Fruit fly (Drosophila melanogaster) whole organism, embryonic: Measurements from ENCODE around the gene Obp73a.
A peak's percentile ranks its signal among the peaks of the same experiment; 100 is the strongest.

Experiments
- ATbp ChIP-seq: fragments of 200-800 bp; sonication (Bioruptor generic); optimal IDR thresholded peaks from 2 replicates; lab custom pipeline; 2017; ENCODE audit warnings: missing biosample characterization, mild to moderate bottlenecking, missing genetic modification characterization, missing genetic modification reagents
- Adf1 ChIP-seq: fragments of 200-800 bp; sonication (Bioruptor generic); IDR thresholded peaks from 2 replicates; pipeline ENCODE4 v1.3.6; 2022; ENCODE audit warnings: missing biosample characterization, missing genetic modification characterization
- BtbVII ChIP-seq: fragments of 200-800 bp; sonication (Bioruptor generic); optimal IDR thresholded peaks from 3 replicates; lab custom pipeline; 2017; ENCODE audit warnings: missing biosample characterization, mild to moderate bottlenecking, missing genetic modification characterization
- CG10267 ChIP-seq: fragments of 200-800 bp; sonication (Bioruptor generic); optimal IDR thresholded peaks from 2 replicates; lab custom pipeline; 2018; ENCODE audit warnings: missing biosample characterization, mild to moderate bottlenecking, missing genetic modification characterization, moderate library complexity
- CG11504 ChIP-seq: fragments of 200-800 bp; sonication (Bioruptor generic); optimal IDR thresholded peaks from 3 replicates; lab custom pipeline; 2019; ENCODE audit warnings: missing biosample characterization, mild to moderate bottlenecking, missing genetic modification characterization, moderate library complexity
- CG1647 ChIP-seq: fragments of 200-800 bp; sonication (Bioruptor generic); optimal IDR thresholded peaks from 3 replicates; lab custom pipeline; 2016; ENCODE audit warnings: missing biosample characterization, missing genetic modification characterization
- CG17802 ChIP-seq: fragments of 200-800 bp; sonication (Bioruptor generic); optimal IDR thresholded peaks from 2 replicates; lab custom pipeline; 2018; ENCODE audit warnings: missing biosample characterization, mild to moderate bottlenecking, missing genetic modification characterization, moderate library complexity
- CG18476 ChIP-seq: fragments of 200-800 bp; sonication (Bioruptor generic); optimal IDR thresholded peaks from 2 replicates; lab custom pipeline; 2016; ENCODE audit warnings: missing biosample characterization, mild to moderate bottlenecking, missing genetic modification characterization
- CG2116 ChIP-seq: fragments of 200-800 bp; sonication (Bioruptor generic); optimal IDR thresholded peaks from 3 replicates; lab custom pipeline; 2018; ENCODE audit warnings: missing biosample characterization, mild to moderate bottlenecking, missing genetic modification characterization
- CG3065 ChIP-seq: fragments of 200-800 bp; sonication (Bioruptor generic); optimal IDR thresholded peaks from 2 replicates; lab custom pipeline; 2016; ENCODE audit warnings: missing biosample characterization, missing genetic modification characterization
- CG3163 ChIP-seq: fragments of 200-800 bp; sonication (Bioruptor generic); optimal IDR thresholded peaks from 3 replicates; lab custom pipeline; 2016; ENCODE audit warnings: missing biosample characterization, missing genetic modification characterization
- CG4282 ChIP-seq: fragments of 200-800 bp; sonication (Bioruptor generic); optimal IDR thresholded peaks from 2 replicates; lab custom pipeline; 2016; ENCODE audit warnings: missing biosample characterization, missing genetic modification characterization
- CG4424 ChIP-seq: fragments of 200-800 bp; sonication (Bioruptor generic); optimal IDR thresholded peaks from 3 replicates; lab custom pipeline; 2016; ENCODE audit warnings: missing biosample characterization, missing genetic modification characterization
- CG6254 ChIP-seq: fragments of 200-800 bp; sonication (Bioruptor generic); optimal IDR thresholded peaks from 3 replicates; lab custom pipeline; 2017; ENCODE audit warnings: mild to moderate bottlenecking, missing biosample characterization, missing genetic modification reagents, missing genetic modification characterization
- CG7372 ChIP-seq: fragments of 200-800 bp; sonication (Bioruptor generic); IDR thresholded peaks from 2 replicates; pipeline ENCODE4 v1.3.6; 2022; ENCODE audit warnings: missing biosample characterization, missing genetic modification characterization
- CG9609 ChIP-seq: fragments of 200-800 bp; sonication (Bioruptor generic); optimal IDR thresholded peaks from 3 replicates; lab custom pipeline; 2016; ENCODE audit warnings: missing biosample characterization, missing genetic modification characterization
- CTCF ChIP-seq: fragments of 200-800 bp; sonication (Bioruptor generic); optimal IDR thresholded peaks from 2 replicates; lab custom pipeline; 2017; ENCODE audit warnings: missing biosample characterization, mild to moderate bottlenecking, missing genetic modification characterization, moderate library complexity
- D ChIP-seq, 2 experiments: fragments of 200-800 bp in 1 of 2; fragments of >200 bp in 1 of 2; sonication (Bioruptor generic) in 1 of 2; optimal IDR thresholded peaks; 2 replicates in 1 of 2; 3 replicates in 1 of 2; lab custom pipeline; 2017; ENCODE audit warnings: mild to moderate bottlenecking in 1 of 2, missing biosample characterization in 1 of 2, missing genetic modification characterization in 1 of 2, missing genetic modification reagents in 1 of 2
- Dek ChIP-seq: fragments of 200-800 bp; sonication (Bioruptor generic); optimal IDR thresholded peaks from 3 replicates; lab custom pipeline; 2019; ENCODE audit warnings: missing biosample characterization, mild to moderate bottlenecking, missing genetic modification characterization, moderate library complexity
- Drgx ChIP-seq: fragments of 200-800 bp; sonication (Bioruptor generic); IDR thresholded peaks from 2 replicates; pipeline ENCODE4 v1.3.6; 2022; ENCODE audit warnings: missing biosample characterization, missing genetic modification characterization
- GATAe ChIP-seq: fragments of 200-800 bp; sonication (Bioruptor generic); conservative IDR thresholded peaks from 2 replicates; pipeline ENCODE4 v1.3.6; 2022; ENCODE audit warnings: missing biosample characterization, missing genetic modification characterization
- MTF-1 ChIP-seq: fragments of 200-800 bp; sonication (Bioruptor generic); optimal IDR thresholded peaks from 2 replicates; lab custom pipeline; 2018; ENCODE audit warnings: missing biosample characterization, mild to moderate bottlenecking, missing genetic modification characterization, borderline replicate concordance
- Med ChIP-seq: fragments of 200-800 bp; sonication (Bioruptor generic); peaks from one replicate; lab custom pipeline; 2016; ENCODE audit warnings: missing biosample characterization, missing genetic modification characterization, mild to moderate bottlenecking, inconsistent platforms, moderate library complexity
- Optix ChIP-seq: fragments of 200-800 bp; sonication (Bioruptor generic); IDR thresholded peaks from 3 replicates; pipeline ENCODE4 v1.3.6; 2022; ENCODE audit warnings: missing biosample characterization, missing genetic modification characterization
- PHDP ChIP-seq: fragments of 200-800 bp; sonication (Bioruptor generic); optimal IDR thresholded peaks from 3 replicates; lab custom pipeline; 2018; ENCODE audit warnings: missing biosample characterization, mild to moderate bottlenecking, missing genetic modification characterization, moderate library complexity
- Side ChIP-seq: fragments of 200-800 bp; sonication (Bioruptor generic); optimal IDR thresholded peaks from 2 replicates; lab custom pipeline; 2016; ENCODE audit warnings: missing biosample characterization, missing genetic modification characterization
- TFAM ChIP-seq: fragments of 200-800 bp; sonication (Bioruptor generic); optimal IDR thresholded peaks from 2 replicates; lab custom pipeline; 2017; ENCODE audit warnings: missing biosample characterization, missing genetic modification characterization, inconsistent platforms
- ato ChIP-seq: fragments of 200-800 bp; sonication (Bioruptor generic); IDR thresholded peaks from 2 replicates; pipeline ENCODE4 v1.3.6; 2022; ENCODE audit warnings: missing biosample characterization, missing genetic modification characterization; ENCODE audit not compliant: partially characterized antibody
- bsh ChIP-seq, 2 experiments: fragments of 200-800 bp; sonication (Bioruptor generic); optimal IDR thresholded peaks; 2 replicates each; lab custom pipeline; 2017 to 2018; ENCODE audit warnings: mild to moderate bottlenecking in 2 of 2, missing biosample characterization in 2 of 2, missing genetic modification characterization in 2 of 2, moderate library complexity in 1 of 2
- chn ChIP-seq: fragments of 200-800 bp; sonication (Bioruptor generic); optimal IDR thresholded peaks from 2 replicates; lab custom pipeline; 2016; ENCODE audit warnings: missing biosample characterization, missing genetic modification characterization
- corto ChIP-seq: fragments of 200-800 bp; sonication (Bioruptor generic); optimal IDR thresholded peaks from 2 replicates; lab custom pipeline; 2016; ENCODE audit warnings: missing biosample characterization, mild to moderate bottlenecking, missing genetic modification characterization, moderate library complexity
- crol ChIP-seq: fragments of 200-800 bp; sonication (Bioruptor generic); IDR thresholded peaks from 2 replicates; pipeline ENCODE4 v1.3.6; 2022; ENCODE audit warnings: missing biosample characterization, missing genetic modification characterization
- eve ChIP-seq, 2 experiments: fragments of >200 bp; optimal IDR thresholded peaks; 2 replicates each; lab custom pipeline; 2017; ENCODE audit warnings: missing biosample characterization in 2 of 2, missing genetic modification characterization in 2 of 2
- fu2 ChIP-seq: fragments of 200-800 bp; sonication (Bioruptor generic); optimal IDR thresholded peaks from 2 replicates; lab custom pipeline; 2016; ENCODE audit warnings: missing biosample characterization, missing genetic modification characterization
- gt ChIP-seq: fragments of 200-800 bp; sonication (Bioruptor generic); IDR thresholded peaks from 2 replicates; pipeline ENCODE4 v1.3.6; 2022; ENCODE audit warnings: missing biosample characterization, missing genetic modification characterization
- hbn ChIP-seq: fragments of 200-800 bp; sonication (Bioruptor generic); IDR thresholded peaks from 2 replicates; pipeline ENCODE4 v1.3.6; 2022; ENCODE audit warnings: missing biosample characterization, missing genetic modification characterization; ENCODE audit not compliant: partially characterized antibody
- ind ChIP-seq: fragments of 200-800 bp; sonication (Bioruptor generic); optimal IDR thresholded peaks from 3 replicates; lab custom pipeline; 2016; ENCODE audit warnings: missing biosample characterization, missing genetic modification characterization
- lbe ChIP-seq: fragments of 200-800 bp; sonication (Bioruptor generic); optimal IDR thresholded peaks from 2 replicates; lab custom pipeline; 2016; ENCODE audit warnings: missing biosample characterization, mild to moderate bottlenecking, missing genetic modification characterization
- nau ChIP-seq: fragments of 200-800 bp; sonication (Bioruptor generic); optimal IDR thresholded peaks from 3 replicates; lab custom pipeline; 2017; ENCODE audit warnings: missing biosample characterization, mild to moderate bottlenecking, missing genetic modification characterization, missing genetic modification reagents
- nerfin-2 ChIP-seq: fragments of 200-800 bp; sonication (Bioruptor generic); IDR thresholded peaks from 2 replicates; pipeline ENCODE4 v1.3.6; 2022; ENCODE audit warnings: missing biosample characterization, missing genetic modification characterization; ENCODE audit not compliant: partially characterized antibody
- nmo ChIP-seq: fragments of 200-800 bp; sonication (Bioruptor generic); optimal IDR thresholded peaks from 2 replicates; lab custom pipeline; 2018; ENCODE audit warnings: missing biosample characterization, mild to moderate bottlenecking, missing genetic modification characterization, moderate library complexity
- pfk ChIP-seq: fragments of 200-800 bp; sonication (Bioruptor generic); optimal IDR thresholded peaks from 2 replicates; lab custom pipeline; 2018; ENCODE audit warnings: missing biosample characterization, mild to moderate bottlenecking, missing genetic modification characterization, moderate library complexity
- ranshi ChIP-seq: fragments of 200-800 bp; sonication (Bioruptor generic); IDR thresholded peaks from 2 replicates; pipeline ENCODE4 v1.3.6; 2022; ENCODE audit warnings: missing biosample characterization, missing genetic modification characterization
- sens-2 ChIP-seq: fragments of 200-800 bp; sonication (Bioruptor generic); IDR thresholded peaks from 2 replicates; pipeline ENCODE4 v1.3.6; 2022; ENCODE audit warnings: missing biosample characterization, missing genetic modification characterization
- sqz ChIP-seq: fragments of 200-800 bp; sonication (Bioruptor generic); optimal IDR thresholded peaks from 3 replicates; lab custom pipeline; 2018; ENCODE audit warnings: missing biosample characterization, mild to moderate bottlenecking, missing genetic modification characterization
- ssp ChIP-seq: fragments of 200-800 bp; sonication (Bioruptor generic); IDR thresholded peaks from 2 replicates; pipeline ENCODE4 v1.3.6; 2022; ENCODE audit warnings: missing biosample characterization, missing genetic modification characterization
- sug ChIP-seq: fragments of 200-800 bp; optimal IDR thresholded peaks from 2 replicates; lab custom pipeline; 2019; ENCODE audit warnings: missing biosample characterization, mild to moderate bottlenecking, missing genetic modification characterization, moderate library complexity
- unpg ChIP-seq: fragments of 200-800 bp; sonication (Bioruptor generic); optimal IDR thresholded peaks from 3 replicates; lab custom pipeline; 2018; ENCODE audit warnings: missing biosample characterization, mild to moderate bottlenecking, missing genetic modification characterization, moderate library complexity
- usp ChIP-seq: fragments of >200 bp; optimal IDR thresholded peaks from 2 replicates; lab custom pipeline; 2017; ENCODE audit warnings: missing biosample characterization, missing genetic modification characterization

Obp73a gene

DNA sequence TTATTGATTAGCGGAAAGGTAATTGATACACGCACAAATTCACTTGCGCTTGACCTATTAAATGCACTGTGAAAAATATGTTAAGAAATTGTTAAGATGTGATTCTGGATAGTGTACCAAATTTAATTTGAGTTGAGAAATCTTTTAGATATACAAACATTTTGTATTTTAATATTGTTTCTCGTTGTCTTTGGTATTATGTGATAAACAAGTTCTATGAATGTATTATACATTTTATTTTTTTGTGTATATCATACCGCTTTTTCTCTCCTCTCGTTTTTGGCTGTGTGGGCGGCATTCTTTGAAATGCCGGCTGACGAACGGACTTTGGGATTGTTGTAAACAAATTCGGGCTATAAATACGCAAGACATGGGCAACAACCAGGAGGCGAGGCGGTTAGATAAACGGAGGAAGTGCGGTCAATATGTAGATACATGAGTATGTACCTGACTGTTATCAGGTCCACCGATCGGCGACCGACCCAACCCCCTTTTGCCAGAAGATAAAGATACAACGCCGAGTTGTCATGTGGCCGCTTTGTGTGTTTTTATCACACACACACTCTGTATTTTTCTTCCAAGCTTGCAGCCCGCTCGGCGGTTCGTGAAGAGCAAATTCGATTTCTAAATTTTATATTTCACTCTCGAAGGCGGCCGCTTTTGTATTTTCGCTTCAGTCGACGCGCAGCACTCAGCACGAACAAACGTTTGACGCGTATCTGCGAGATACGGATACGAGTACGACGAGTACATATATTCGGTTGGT is 12.8 kb downstream of the Obp73a start:
- TF ChIP-seq CG2116 (no peak), sens-2 (no peak), ranshi (peak; percentile 72), fu2 (GFP tag; lab: Kevin White, UChicago) (peak; percentile 40), CG4282 (GFP tag; lab: Kevin White, UChicago) (no peak), D (optimal IDR thresholded peaks at IDR 0.05; lab: Kevin White, UChicago) (no peak), D (GFP tag; optimal IDR thresholded peaks at IDR 0.05; lab: Kevin White, UChicago) (peak; percentile 57), CG7372 (peak; percentile 20; the same call in 1 of the 2 replicates), hbn (GFP tag; lab: Robert Waterston, UW) (no peak), nau (GFP tag; lab: Kevin White, UChicago) (peak; percentile 38), CG9609 (GFP tag; lab: Kevin White, UChicago) (peak; percentile 60), ATbp (peak; percentile 50), nmo (GFP tag; lab: Kevin White, UChicago) (peak; percentile 80), Adf1 (GFP tag; lab: Robert Waterston, UW) (peak; percentile 32), TFAM (GFP tag; lab: Kevin White, UChicago) (no peak), Med (GFP tag; lab: Kevin White, UChicago) (peak; percentile 83), CG18476 (GFP tag; lab: Kevin White, UChicago) (peak; percentile 67), usp (GFP tag; lab: Kevin White, UChicago) (no peak), pfk (GFP tag; lab: Kevin White, UChicago) (no peak), ind (GFP tag; lab: Kevin White, UChicago) (peak; percentile 52), chn (peak; percentile 32), nerfin-2 (no peak), MTF-1 (GFP tag; lab: Kevin White, UChicago) (peak; percentile 51), GATAe (no peak), CTCF (GFP tag; lab: Kevin White, UChicago) (no peak), CG11504 (tag; lab: Kevin White, UChicago) (peak; percentile 86), sqz (GFP tag; lab: Kevin White, UChicago) (no peak), ssp (peak; percentile 46; the same call in 1 of the 2 replicates), CG3065 (GFP tag; lab: Kevin White, UChicago) (peak; percentile 47), CG1647 (GFP tag; lab: Kevin White, UChicago) (peak; percentile 26), CG4424 (GFP tag; lab: Kevin White, UChicago) (peak; percentile 56), CG3163 (GFP tag; lab: Kevin White, UChicago) (no peak), Drgx (GFP tag; lab: Robert Waterston, UW) (peak; percentile 48; the same call in 1 of the 2 replicates), CG10267 (tag; lab: Kevin White, UChicago) (peak; percentile 71), Side (GFP tag; lab: Kevin White, UChicago) (peak; percentile 37), lbe (GFP tag; lab: Kevin White, UChicago) (no peak), eve (GFP tag; optimal IDR thresholded peaks at IDR 0.05; lab: Kevin White, UChicago) (peak in 1 of 2 experiments; percentile 90), CG6254 (GFP tag; lab: Kevin White, UChicago) (no peak), bsh (GFP tag; optimal IDR thresholded peaks at IDR 0.05; lab: Kevin White, UChicago) (peak in 1 of 2 experiments; percentile 82), CG17802 (peak; percentile 4), crol (GFP tag; lab: Robert Waterston, UW) (no peak), corto (no peak), PHDP (tag; lab: Kevin White, UChicago) (peak; percentile 85), sug (tag; lab: Kevin White, UChicago) (peak; percentile 59), Optix (GFP tag; lab: Robert Waterston, UW) (no peak), unpg (peak; percentile 73), BtbVII (peak; percentile 55), ato (GFP tag; lab: Robert Waterston, UW) (no peak), gt (no peak), Dek (tag; lab: Kevin White, UChicago) (peak; percentile 62)
